Worm (Caenorhabditis elegans): ENCODE data around the gene C55C3.6.

The C55C3.6 gene

ce11 chrIV:5703917-5704316 lies 20.9 kb downstream of the C55C3.6 start:
- no peak for TF ChIP-seq sdc-2 (tag; optimal IDR thresholded peaks at IDR 0.05)
- no peak for TF ChIP-seq hlh-15 (tag; optimal IDR thresholded peaks at IDR 0.05)

- TF ChIP-seq unc-55 (GFP tag; optimal IDR thresholded peaks at IDR 0.05), result no peak
- TF ChIP-seq fkh-6 (tag; optimal IDR thresholded peaks at IDR 0.05), result no peak
Measured at ce11 chrIV:5706603-5707002, 23.6 kb downstream of the C55C3.6 start.

- TF ChIP-seq pha-2 (tag; optimal IDR thresholded peaks at IDR 0.05) (no peak), elt-2 (tag; optimal IDR thresholded peaks at IDR 0.05) (peak; percentile 20)
Measured at ce11 chrIV:5708796-5709195, 25.8 kb downstream of the C55C3.6 start, which contains the start of gene C55C3.1. TSS of gene C55C3.1 (plus strand) at chrIV:5709096.

- TF ChIP-seq Y22D7AL.16 (tag; optimal IDR thresholded peaks at IDR 0.05) (no peak), pax-1 (tag; optimal IDR thresholded peaks at IDR 0.05) (no peak), ref-2 (tag; optimal IDR thresholded peaks at IDR 0.05) (no peak), ceh-19 (GFP tag; optimal IDR thresholded peaks at IDR 0.05) (no peak), hlh-8 (tag; optimal IDR thresholded peaks at IDR 0.05) (no peak), nfya-1 (tag; optimal IDR thresholded peaks at IDR 0.05) (peak; percentile 97)
Measured at ce11 chrIV:5715341-5716112, 32.5 kb downstream of the C55C3.6 start.

ce11 chrIV:5723659-5724058 lies 40.7 kb downstream of the C55C3.6 start:
- TF ChIP-seq pha-2 (tag; optimal IDR thresholded peaks at IDR 0.05), result no peak
- no peak for TF ChIP-seq K02D7.2 (tag; optimal IDR thresholded peaks at IDR 0.05)
- no peak for TF ChIP-seq ceh-31 (tag; optimal IDR thresholded peaks at IDR 0.05)
- no peak for TF ChIP-seq pax-1 (tag; optimal IDR thresholded peaks at IDR 0.05)
- TF ChIP-seq ceh-6 (GFP tag; optimal IDR thresholded peaks at IDR 0.05), result no peak
- no peak for TF ChIP-seq ceh-34 (tag; optimal IDR thresholded peaks at IDR 0.05)
- no peak for TF ChIP-seq dve-1 (tag; optimal IDR thresholded peaks at IDR 0.05)
- TF ChIP-seq hlh-15 (tag; optimal IDR thresholded peaks at IDR 0.05), result no peak

- TF ChIP-seq unc-42 (tag; optimal IDR thresholded peaks at IDR 0.05) (peak; percentile 9), dmd-4 (tag; optimal IDR thresholded peaks at IDR 0.05; ENCODE audit: borderline replicate concordance) (no peak)
Measured at ce11 chrIV:5725300-5725699, 42.3 kb downstream of the C55C3.6 start, which contains the start of gene H35B03.1. TSS of gene H35B03.1 (plus strand) at chrIV:5725600.

- TF ChIP-seq gmeb-2 (tag; optimal IDR thresholded peaks at IDR 0.05) (no peak), pag-3 (tag; optimal IDR thresholded peaks at IDR 0.05; ENCODE audit: borderline replicate concordance) (no peak), ceh-30 (tag; optimal IDR thresholded peaks at IDR 0.05) (no peak), nfya-1 (tag; optimal IDR thresholded peaks at IDR 0.05) (peak; percentile 65), F13H6.1 (tag; optimal IDR thresholded peaks at IDR 0.05) (no peak), ceh-18 (tag; optimal IDR thresholded peaks at IDR 0.05) (no peak), K09A11.1 (tag; optimal IDR thresholded peaks at IDR 0.05; ENCODE audit: insufficient read depth) (peak; percentile 23), ttx-3 (tag; optimal IDR thresholded peaks at IDR 0.05) (no peak), pha-2 (tag; optimal IDR thresholded peaks at IDR 0.05) (no peak), tbx-2 (tag; optimal IDR thresholded peaks at IDR 0.05) (no peak)
Measured at ce11 chrIV:5731597-5731996, 48.6 kb downstream of the C55C3.6 start, which contains the start of gene H35B03.2. TSS of gene H35B03.2 (minus strand) at chrIV:5731674.

Measured in whole organism, late embryonic.